Worm (Caenorhabditis elegans) whole organism, L4 larva: ENCODE results near the gene F49C5.16.

Source experiments
- mxl-2 ChIP-seq: fragments of 200-800 bp; sonication (Bioruptor generic); conservative IDR thresholded peaks from 2 replicates; pipeline ENCODE4 v1.3.6; 2022; ENCODE audit warnings: missing genetic modification reagents, missing genetic modification characterization, missing compliant biosample characterization
- pqm-1 ChIP-seq: sonication (generic microtip); optimal IDR thresholded peaks from 2 replicates; lab custom pipeline; 2017; ENCODE audit warnings: missing biosample characterization, missing genetic modification characterization

DNA sequence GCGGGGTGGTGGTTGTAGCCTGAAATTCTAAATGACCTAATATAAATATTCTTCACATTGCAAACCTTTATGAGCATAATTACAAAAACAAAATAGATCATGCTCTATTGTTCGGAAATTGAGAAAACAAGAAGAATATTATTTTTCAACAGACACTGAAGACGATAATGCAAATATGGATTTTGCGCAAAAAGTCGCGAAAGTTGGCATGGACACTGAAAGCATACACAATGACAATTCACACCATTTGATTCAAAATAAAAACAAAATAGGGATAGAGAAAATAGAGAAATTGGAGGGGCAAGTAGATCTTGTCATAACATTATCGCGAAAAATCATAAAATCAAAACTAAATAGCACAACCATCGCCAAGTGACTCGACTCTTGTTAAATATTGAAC lies 25.1 kb downstream of the F49C5.16 start, which contains the start of gene Y38E10A.35:
- no peak for TF ChIP-seq pqm-1
- no peak for TF ChIP-seq mxl-2
